Worm (Caenorhabditis elegans) whole organism, L1 larva: ENCODE measurements around the gene dpf-2.

Source experiments
- C34B4.2 ChIP-seq: sonication (generic microtip); optimal IDR thresholded peaks from 2 replicates; lab custom pipeline; 2017; ENCODE audit warnings: mild to moderate bottlenecking, missing genetic modification characterization, missing compliant biosample characterization
- F16B12.6 ChIP-seq: fragments of 150-350 bp; optimal IDR thresholded peaks from 2 replicates; lab custom pipeline; 2014; ENCODE audit warnings: missing biosample characterization, missing genetic modification characterization
- Y116A8C.19 ChIP-seq: sonication (generic microtip); optimal IDR thresholded peaks from 2 replicates; lab custom pipeline; 2016; ENCODE audit warnings: missing compliant biosample characterization, missing genetic modification characterization, borderline replicate concordance
- alr-1 ChIP-seq: fragments of 200-800 bp; sonication (Bioruptor generic); optimal IDR thresholded peaks from 2 replicates; lab custom pipeline; 2018; ENCODE audit warnings: borderline replicate concordance, mild to moderate bottlenecking, missing genetic modification characterization, missing compliant biosample characterization
- ama-1 ChIP-seq: fragments of 150-350 bp; optimal IDR thresholded peaks from 2 replicates; lab custom pipeline; 2014
- blmp-1 ChIP-seq: fragments of 150-350 bp; optimal IDR thresholded peaks from 2 replicates; lab custom pipeline; 2014; ENCODE audit warnings: missing biosample characterization, missing genetic modification characterization
- ceh-82 ChIP-seq, 3 experiments: fragments of 150-350 bp in 1 of 3; sonication (generic microtip) in 2 of 3; optimal IDR thresholded peaks; 2 replicates each; lab custom pipeline; 2014 to 2017; ENCODE audit warnings: missing biosample characterization in 3 of 3, missing genetic modification characterization in 3 of 3
- ceh-88 ChIP-seq: fragments of 200-800 bp; sonication (Bioruptor generic); IDR thresholded peaks from 2 replicates; pipeline ENCODE4 v1.3.6; 2022; ENCODE audit warnings: missing genetic modification characterization, missing compliant biosample characterization
- ces-1 ChIP-seq: fragments of 150-350 bp; optimal IDR thresholded peaks from 2 replicates; lab custom pipeline; 2014; ENCODE audit warnings: missing biosample characterization, missing genetic modification reagents, missing genetic modification characterization
- dsc-1 ChIP-seq: sonication (generic microtip); optimal IDR thresholded peaks from 2 replicates; lab custom pipeline; 2016; ENCODE audit warnings: mild to moderate bottlenecking, missing genetic modification characterization, missing compliant biosample characterization
- egl-13 ChIP-seq: sonication (generic microtip); optimal IDR thresholded peaks from 2 replicates; lab custom pipeline; 2016; ENCODE audit warnings: missing genotype, missing genetic modification reagents, missing genetic modification characterization, missing compliant biosample characterization
- egl-27 ChIP-seq, 2 experiments: fragments of 150-350 bp in 1 of 2; sonication (generic microtip); optimal IDR thresholded peaks; 3 replicates each; lab custom pipeline; 2017 to 2018; ENCODE audit warnings: missing biosample characterization in 2 of 2, missing genetic modification characterization in 2 of 2, missing genetic modification reagents in 2 of 2
- elt-3 ChIP-seq, 6 experiments: fragments of 150-350 bp in 1 of 6; sonication (generic microtip); optimal IDR thresholded peaks; 2 replicates each; lab custom pipeline; 2017 to 2018; ENCODE audit warnings: missing biosample characterization in 6 of 6, missing genetic modification characterization in 6 of 6, inconsistent platforms in 1 of 6
- fkh-10 ChIP-seq: sonication (generic microtip); optimal IDR thresholded peaks from 2 replicates; lab custom pipeline; 2017; ENCODE audit warnings: missing biosample characterization, missing genetic modification reagents, missing genetic modification characterization
- fkh-8 ChIP-seq: sonication (generic microtip); optimal IDR thresholded peaks from 2 replicates; lab custom pipeline; 2016; ENCODE audit warnings: mild to moderate bottlenecking, missing genetic modification characterization, missing compliant biosample characterization
- fos-1 ChIP-seq: fragments of 150-350 bp; optimal IDR thresholded peaks from 2 replicates; lab custom pipeline; 2014; ENCODE audit warnings: missing biosample characterization, missing genetic modification characterization
- hlh-17 ChIP-seq: fragments of 200-800 bp; sonication (Bioruptor generic); optimal IDR thresholded peaks from 2 replicates; lab custom pipeline; 2018; ENCODE audit warnings: missing genetic modification characterization, mild to moderate bottlenecking, missing compliant biosample characterization, moderate library complexity, borderline replicate concordance
- hlh-4 ChIP-seq: sonication (generic microtip); optimal IDR thresholded peaks from 2 replicates; lab custom pipeline; 2016; ENCODE audit warnings: mild to moderate bottlenecking, missing genetic modification characterization, missing compliant biosample characterization
- hpl-2 ChIP-seq: fragments of 150-350 bp; optimal IDR thresholded peaks from 2 replicates; lab custom pipeline; 2014; ENCODE audit warnings: missing biosample characterization, missing genetic modification reagents, missing genetic modification characterization
- isw-1 ChIP-seq: fragments of 200-800 bp; sonication (Bioruptor generic); IDR thresholded peaks from 2 replicates; pipeline ENCODE4 v1.3.6; 2022; ENCODE audit warnings: missing genetic modification characterization, missing compliant biosample characterization
- jun-1 ChIP-seq: fragments of 150-350 bp; optimal IDR thresholded peaks from 2 replicates; lab custom pipeline; 2014; ENCODE audit warnings: missing biosample characterization, missing genetic modification reagents, missing genetic modification characterization
- lin-13 ChIP-seq: fragments of 150-350 bp; optimal IDR thresholded peaks from 2 replicates; lab custom pipeline; 2014; ENCODE audit warnings: missing biosample characterization, missing genetic modification reagents, missing genetic modification characterization
- lin-14 ChIP-seq: fragments of 200-800 bp; sonication (Bioruptor generic); optimal IDR thresholded peaks from 2 replicates; lab custom pipeline; 2018; ENCODE audit warnings: mild to moderate bottlenecking, missing genetic modification characterization, moderate library complexity, missing compliant biosample characterization
- lin-15B ChIP-seq: fragments of 150-350 bp; sonication (generic microtip); optimal IDR thresholded peaks from 3 replicates; lab custom pipeline; 2014; ENCODE audit warnings: missing biosample characterization, missing genetic modification characterization
- lir-3 ChIP-seq: sonication (generic microtip); optimal IDR thresholded peaks from 2 replicates; lab custom pipeline; 2016; ENCODE audit warnings: mild to moderate bottlenecking, missing genetic modification characterization, moderate library complexity, missing compliant biosample characterization; ENCODE audit not compliant: poor library complexity
- lsy-2 ChIP-seq, 2 experiments: fragments of 150-350 bp; optimal IDR thresholded peaks; 2 replicates each; lab custom pipeline; 2014; ENCODE audit warnings: missing biosample characterization in 2 of 2, missing genetic modification characterization in 2 of 2
- mef-2 ChIP-seq: fragments of 150-350 bp; optimal IDR thresholded peaks from 2 replicates; lab custom pipeline; 2014; ENCODE audit warnings: missing biosample characterization, missing genetic modification characterization
- nhr-11 ChIP-seq: fragments of 150-350 bp; optimal IDR thresholded peaks from 2 replicates; lab custom pipeline; 2014; ENCODE audit warnings: missing biosample characterization, missing genetic modification characterization
- nhr-20 ChIP-seq: sonication (generic microtip); optimal IDR thresholded peaks from 2 replicates; lab custom pipeline; 2016; ENCODE audit warnings: mild to moderate bottlenecking, missing genetic modification characterization, missing compliant biosample characterization
- nhr-28 ChIP-seq: fragments of 150-350 bp; optimal IDR thresholded peaks from 2 replicates; lab custom pipeline; 2014; ENCODE audit warnings: missing biosample characterization, missing genetic modification characterization
- nhr-84 ChIP-seq: sonication (generic microtip); optimal IDR thresholded peaks from 2 replicates; lab custom pipeline; 2017; ENCODE audit warnings: missing biosample characterization, missing genetic modification characterization
- nhr-90 ChIP-seq: sonication (generic microtip); optimal IDR thresholded peaks from 2 replicates; lab custom pipeline; 2016; ENCODE audit warnings: mild to moderate bottlenecking, missing genetic modification characterization, missing compliant biosample characterization; ENCODE audit not compliant: poor library complexity
- pag-3 ChIP-seq: sonication (generic microtip); optimal IDR thresholded peaks from 2 replicates; lab custom pipeline; 2017; ENCODE audit warnings: missing genetic modification characterization, mild to moderate bottlenecking, missing compliant biosample characterization, antibody characterized with exemption, borderline replicate concordance; ENCODE audit not compliant: insufficient read depth
- pqm-1 ChIP-seq: sonication (generic microtip); optimal IDR thresholded peaks from 3 replicates; lab custom pipeline; 2017; ENCODE audit warnings: missing biosample characterization, missing genetic modification characterization
- rnt-1 ChIP-seq: sonication (generic microtip); optimal IDR thresholded peaks from 2 replicates; lab custom pipeline; 2016; ENCODE audit warnings: mild to moderate bottlenecking, missing genetic modification characterization, moderate library complexity, missing compliant biosample characterization
- snpc-4 ChIP-seq: fragments of 150-350 bp; optimal IDR thresholded peaks from 2 replicates; lab custom pipeline; 2014; ENCODE audit warnings: missing biosample characterization, missing genetic modification characterization
- sox-4 ChIP-seq: sonication (generic microtip); optimal IDR thresholded peaks from 2 replicates; lab custom pipeline; 2016; ENCODE audit warnings: missing genetic modification characterization, missing compliant biosample characterization
- sup-37 ChIP-seq: fragments of 200-800 bp; sonication (Bioruptor generic); optimal IDR thresholded peaks from 2 replicates; lab custom pipeline; 2018; ENCODE audit warnings: mild to moderate bottlenecking, missing genetic modification characterization, missing compliant biosample characterization
- swsn-7 ChIP-seq: sonication (generic microtip); optimal IDR thresholded peaks from 2 replicates; lab custom pipeline; 2016; ENCODE audit warnings: missing genetic modification characterization, missing compliant biosample characterization
- tbx-2 ChIP-seq: sonication (generic microtip); optimal IDR thresholded peaks from 2 replicates; lab custom pipeline; 2016; ENCODE audit warnings: missing genetic modification characterization, missing compliant biosample characterization
- unc-62 ChIP-seq: fragments of 150-350 bp; optimal IDR thresholded peaks from 2 replicates; lab custom pipeline; 2014; ENCODE audit warnings: missing biosample characterization, missing genetic modification reagents, missing genetic modification characterization
- unc-86 ChIP-seq: sonication (generic microtip); optimal IDR thresholded peaks from 2 replicates; lab custom pipeline; 2016; ENCODE audit warnings: missing genetic modification characterization, missing compliant biosample characterization
- unc-98 ChIP-seq: fragments of 200-800 bp; sonication (Bioruptor generic); IDR thresholded peaks from 2 replicates; pipeline ENCODE4 v1.3.6; 2022; ENCODE audit warnings: missing genetic modification characterization, missing compliant biosample characterization
- xbp-1 ChIP-seq: sonication (generic microtip); optimal IDR thresholded peaks from 2 replicates; lab custom pipeline; 2016; ENCODE audit warnings: missing genetic modification characterization, missing compliant biosample characterization
- ztf-11 ChIP-seq, 2 experiments: sonication (generic microtip); optimal IDR thresholded peaks; 2 replicates each; lab custom pipeline; 2016 to 2017; ENCODE audit warnings: missing genetic modification characterization in 2 of 2, missing biosample characterization in 1 of 2, missing compliant biosample characterization in 1 of 2
- ztf-4 ChIP-seq: fragments of 150-350 bp; optimal IDR thresholded peaks from 2 replicates; lab custom pipeline; 2014; ENCODE audit warnings: missing biosample characterization, missing genetic modification characterization

Gene dpf-2

DNA sequence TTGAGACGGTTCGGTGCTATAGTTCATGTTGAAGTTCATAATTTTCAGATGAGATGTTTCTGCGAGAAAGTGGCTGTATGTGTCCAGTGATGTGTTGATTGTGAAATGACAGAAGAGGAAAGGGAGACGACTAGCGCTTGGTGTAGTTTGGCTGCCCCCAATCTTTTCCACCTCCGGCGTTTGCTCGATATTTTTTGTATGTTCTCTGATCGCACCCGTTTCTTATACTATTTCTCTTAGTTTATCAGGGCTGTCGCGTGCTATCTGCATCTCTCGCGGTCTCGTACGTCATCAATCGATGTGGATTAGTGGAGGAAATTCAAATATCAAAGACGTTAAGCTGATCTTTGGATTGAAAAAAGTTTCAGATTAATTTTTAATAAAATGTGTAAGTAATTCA is 20.9 kb upstream of the dpf-2 start, which contains the start of gene atf-4 (continued):
- TF ChIP-seq pag-3 (tag; lab: Kevin White, UChicago) (no peak), isw-1 (GFP tag; lab: Robert Waterston, UW) (no peak), Y116A8C.19 (no peak), lin-15B (tag; lab: Kevin White, UChicago) (no peak), nhr-20 (tag; lab: Kevin White, UChicago) (peak; percentile 87), F16B12.6 (tag; lab: Kevin White, UChicago) (no peak), swsn-7 (tag; lab: Kevin White, UChicago) (peak; percentile 72), lin-13 (peak; percentile 49), fkh-8 (peak; percentile 80), nhr-11 (tag; lab: Kevin White, UChicago) (peak; percentile 70), rnt-1 (tag; lab: Kevin White, UChicago) (peak; percentile 74), hlh-17 (GFP tag; lab: Kevin White, UChicago) (no peak), ztf-4 (tag; lab: Kevin White, UChicago) (peak; percentile 48), C34B4.2 (tag; lab: Kevin White, UChicago) (no peak), elt-3 (tag; optimal IDR thresholded peaks at IDR 0.05; lab: Kevin White, UChicago) (peak in 2 of 6 experiments; percentile 43 to 56), egl-13 (tag; lab: Kevin White, UChicago) (peak; percentile 60), fkh-10 (GFP tag; lab: Kevin White, UChicago) (no peak), hlh-4 (tag; lab: Kevin White, UChicago) (no peak), ces-1 (GFP tag; lab: Kevin White, UChicago) (no peak), nhr-90 (tag; lab: Kevin White, UChicago) (peak; percentile 52), snpc-4 (tag; lab: Kevin White, UChicago) (peak; percentile 19), ama-1 (lab: Kevin White, UChicago) (no peak), jun-1 (tag; lab: Kevin White, UChicago) (peak; percentile 7), sup-37 (GFP tag; lab: Kevin White, UChicago) (no peak), unc-62 (GFP tag; lab: Kevin White, UChicago) (no peak), unc-86 (tag; lab: Kevin White, UChicago) (peak; percentile 34), nhr-28 (tag; lab: Kevin White, UChicago) (no peak), nhr-84 (tag; lab: Kevin White, UChicago) (no peak), ztf-11 (tag; optimal IDR thresholded peaks at IDR 0.05; lab: Kevin White, UChicago) (no peak), unc-98 (GFP tag; lab: Robert Waterston, UW) (no peak), xbp-1 (tag; lab: Kevin White, UChicago) (peak; percentile 62), egl-27 (tag; optimal IDR thresholded peaks at IDR 0.05; lab: Kevin White, UChicago) (no peak), hpl-2 (GFP tag; lab: Kevin White, UChicago) (no peak), lin-14 (GFP tag; lab: Kevin White, UChicago) (peak; percentile 90), ceh-82 (tag; optimal IDR thresholded peaks at IDR 0.05; lab: Kevin White, UChicago) (peak in 2 of 3 experiments; percentile 20 to 41), lsy-2 (tag; optimal IDR thresholded peaks at IDR 0.05; lab: Kevin White, UChicago) (peak; percentile 53 to 75), mef-2 (tag; lab: Kevin White, UChicago) (no peak), sox-4 (tag; lab: Kevin White, UChicago) (peak; percentile 16), lir-3 (tag; lab: Kevin White, UChicago) (no peak), blmp-1 (peak; percentile 17), dsc-1 (peak; percentile 79), alr-1 (tag; lab: Kevin White, UChicago) (no peak), fos-1 (tag; lab: Kevin White, UChicago) (peak; percentile 37), tbx-2 (tag; lab: Kevin White, UChicago) (peak; percentile 76), pqm-1 (no peak), ceh-88 (GFP tag; lab: Robert Waterston, UW) (no peak)
